Worm (Caenorhabditis elegans) whole organism, late embryonic: ENCODE results near the gene F19F10.11.

Experiments
- T23F11.4 ChIP-seq: fragments of 200-800 bp; sonication (Bioruptor generic); optimal IDR thresholded peaks from 2 replicates; lab custom pipeline; 2018; ENCODE audit warnings: mild to moderate bottlenecking, missing genetic modification characterization, missing compliant biosample characterization
- ceh-31 ChIP-seq: sonication (generic microtip); optimal IDR thresholded peaks from 2 replicates; lab custom pipeline; 2016; ENCODE audit warnings: missing genetic modification characterization, missing compliant biosample characterization
- fkh-10 ChIP-seq: fragments of 150-350 bp; optimal IDR thresholded peaks from 2 replicates; lab custom pipeline; 2014; ENCODE audit warnings: missing biosample characterization, missing genetic modification reagents, missing genetic modification characterization
- hlh-6 ChIP-seq: sonication (generic microtip); optimal IDR thresholded peaks from 2 replicates; lab custom pipeline; 2016; ENCODE audit warnings: missing genotype, missing genetic modification characterization, missing compliant biosample characterization
- madf-2 ChIP-seq: sonication (generic microtip); optimal IDR thresholded peaks from 2 replicates; lab custom pipeline; 2017; ENCODE audit warnings: missing genetic modification characterization, missing compliant biosample characterization
- mec-3 ChIP-seq: sonication (generic microtip); optimal IDR thresholded peaks from 2 replicates; lab custom pipeline; 2016; ENCODE audit warnings: borderline replicate concordance, missing genetic modification characterization, missing compliant biosample characterization
- npax-4 ChIP-seq: sonication (generic microtip); optimal IDR thresholded peaks from 2 replicates; lab custom pipeline; 2016; ENCODE audit warnings: missing genetic modification characterization, missing compliant biosample characterization
- unc-86 ChIP-seq: sonication (generic microtip); optimal IDR thresholded peaks from 2 replicates; lab custom pipeline; 2016; ENCODE audit warnings: missing genetic modification characterization, missing compliant biosample characterization
- ztf-16 ChIP-seq: sonication (generic microtip); optimal IDR thresholded peaks from 2 replicates; lab custom pipeline; 2017; ENCODE audit warnings: missing genetic modification characterization, missing compliant biosample characterization

- TF ChIP-seq T23F11.4 (GFP tag; lab: Kevin White, UChicago) (no peak), mec-3 (tag; lab: Kevin White, UChicago) (no peak), fkh-10 (no peak), madf-2 (no peak), npax-4 (tag; lab: Kevin White, UChicago) (no peak), hlh-6 (tag; lab: Kevin White, UChicago) (no peak), unc-86 (tag; lab: Kevin White, UChicago) (no peak), ceh-31 (tag; lab: Kevin White, UChicago) (no peak), ztf-16 (no peak)
These were observed 15.9 kb upstream of the F19F10.11 start, which contains the start of gene C50E3.11 for ce11 chrV:7603404-7603803.
